Worm (Caenorhabditis elegans): Measurements from ENCODE around the gene mps-4.

The mps-4 gene

ce11 chrIII:8286824-8287223, 15.2 kb upstream of the mps-4 start:
- TF ChIP-seq T26A5.8 (tag; optimal IDR thresholded peaks at IDR 0.05): no peak
- TF ChIP-seq madf-8 (GFP tag; conservative IDR thresholded peaks at IDR 0.05): no peak
- TF ChIP-seq nfya-2 (GFP tag; IDR thresholded peaks at IDR 0.05): no peak
- no peak for TF ChIP-seq pha-4 (tag; optimal IDR thresholded peaks at IDR 0.05)
- TF ChIP-seq gei-17 (GFP tag; optimal IDR thresholded peaks at IDR 0.05): no peak
- no peak for TF ChIP-seq dpl-1 (GFP tag; optimal IDR thresholded peaks at IDR 0.05)
- no peak for TF ChIP-seq dox-1 (GFP tag; IDR thresholded peaks at IDR 0.05)
- TF ChIP-seq hmg-1.2 (GFP tag; IDR thresholded peaks at IDR 0.05): no peak
- TF ChIP-seq ceh-58 (GFP tag; IDR thresholded peaks at IDR 0.05): no peak
- no peak for TF ChIP-seq ceh-91 (GFP tag; IDR thresholded peaks at IDR 0.05)

ce11 chrIII:8286003-8286402, 14.4 kb upstream of the mps-4 start:
- TF ChIP-seq xnd-1 (tag; optimal IDR thresholded peaks at IDR 0.05): no peak
- TF ChIP-seq ceh-27 (GFP tag; optimal IDR thresholded peaks at IDR 0.05): peak; percentile 18

DNA sequence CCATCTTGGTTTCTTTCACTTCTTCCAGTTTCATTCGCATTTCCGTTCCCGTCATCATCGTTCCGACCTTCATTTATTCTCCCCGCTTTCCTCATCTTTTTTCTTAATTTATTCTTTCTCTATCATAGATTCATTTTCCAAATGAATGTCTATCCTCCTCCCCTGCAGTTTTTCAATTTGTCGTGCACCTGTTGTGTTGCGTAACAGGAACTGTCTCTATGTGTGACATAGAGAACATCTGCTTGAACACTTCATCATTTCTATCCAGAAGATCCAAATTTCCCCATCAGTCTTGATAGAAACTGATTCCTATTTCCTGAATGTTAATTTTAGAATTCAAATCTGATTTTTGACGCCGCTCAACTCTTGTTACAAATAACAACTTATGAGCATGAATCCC, 11.9 kb upstream of the mps-4 start:
- TF ChIP-seq F22D6.2 (tag; optimal IDR thresholded peaks at IDR 0.05) (no peak), hsf-1 (GFP tag; IDR thresholded peaks at IDR 0.05) (no peak), pbrm-1 (GFP tag; IDR thresholded peaks at IDR 0.05) (no peak), unc-130 (GFP tag; optimal IDR thresholded peaks at IDR 0.05) (no peak), F33H1.4 (GFP tag; IDR thresholded peaks at IDR 0.05) (no peak), atf-7 (tag; optimal IDR thresholded peaks at IDR 0.05) (no peak), athp-1 (tag; optimal IDR thresholded peaks at IDR 0.05) (no peak), bed-1 (GFP tag; IDR thresholded peaks at IDR 0.05) (no peak), lin-26 (GFP tag; IDR thresholded peaks at IDR 0.05) (no peak), ceh-100 (GFP tag; IDR thresholded peaks at IDR 0.05) (no peak), pha-4 (tag; optimal IDR thresholded peaks at IDR 0.05) (no peak), Y53F4B.3 (GFP tag; IDR thresholded peaks at IDR 0.05) (no peak)

DNA sequence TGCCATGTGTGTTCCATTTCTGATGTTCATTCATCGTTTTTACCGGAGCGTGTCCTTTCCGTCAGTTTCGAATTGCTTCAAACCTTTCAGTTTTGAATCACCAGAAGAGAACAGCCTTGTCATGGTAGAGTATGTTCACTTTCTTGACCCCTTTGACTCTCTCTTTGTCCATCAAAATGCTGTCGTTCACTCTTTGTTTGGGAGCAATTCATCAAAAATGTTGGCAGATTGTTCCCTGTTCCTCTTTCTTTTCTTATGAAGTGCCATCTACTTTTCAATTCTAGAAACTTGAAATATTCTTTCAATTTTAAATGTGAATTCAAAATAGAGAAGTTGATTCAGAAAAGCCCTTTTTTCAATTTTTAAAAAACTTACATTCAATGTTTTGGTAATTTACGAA, 9.7 kb upstream of the mps-4 start:
- no peak for TF ChIP-seq Y53G8AR.9 (GFP tag; conservative IDR thresholded peaks at IDR 0.05)

- TF ChIP-seq dox-1 (GFP tag; IDR thresholded peaks at IDR 0.05) (no peak), unc-130 (GFP tag; optimal IDR thresholded peaks at IDR 0.05) (no peak), nfya-1 (tag; optimal IDR thresholded peaks at IDR 0.05; ENCODE audit: borderline replicate concordance, insufficient read depth) (no peak), egrh-3 (GFP tag; IDR thresholded peaks at IDR 0.05) (no peak), egl-44 (GFP tag; IDR thresholded peaks at IDR 0.05) (no peak), F52B5.7 (tag; optimal IDR thresholded peaks at IDR 0.05) (no peak), him-1 (tag; optimal IDR thresholded peaks at IDR 0.05) (no peak), ceh-58 (GFP tag; IDR thresholded peaks at IDR 0.05) (no peak), attf-6 (GFP tag; IDR thresholded peaks at IDR 0.05) (no peak), tbx-9 (tag; optimal IDR thresholded peaks at IDR 0.05; ENCODE audit: borderline replicate concordance) (no peak)
Measured at ce11 chrIII:8280352-8280751, 8.8 kb upstream of the mps-4 start.

DNA sequence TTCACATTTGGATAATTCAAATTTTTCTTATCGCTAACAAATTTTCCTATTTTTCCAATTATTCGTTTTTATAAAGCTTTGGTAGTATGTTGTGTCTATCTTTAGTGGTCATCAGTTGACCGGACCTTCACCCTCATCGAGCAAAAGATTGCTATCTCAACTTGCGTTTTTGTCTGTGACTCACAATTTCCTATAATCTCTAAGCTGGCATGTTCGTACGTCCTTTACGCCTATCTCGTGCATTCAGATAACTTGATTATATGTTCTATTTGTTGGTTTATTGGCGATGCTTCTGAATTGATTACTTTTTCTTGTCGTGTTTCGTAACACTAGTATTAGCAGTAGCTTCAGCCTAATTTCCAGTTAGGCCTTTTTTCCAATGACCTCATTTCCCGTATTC, 8.0 kb upstream of the mps-4 start:
- TF ChIP-seq ceh-58 (GFP tag; IDR thresholded peaks at IDR 0.05) (no peak), ekl-4 (GFP tag; IDR thresholded peaks at IDR 0.05) (no peak), lsy-27 (tag; optimal IDR thresholded peaks at IDR 0.05; ENCODE audit: borderline replicate concordance, insufficient read depth) (no peak), cebp-2 (GFP tag; IDR thresholded peaks at IDR 0.05) (no peak), ceh-91 (GFP tag; IDR thresholded peaks at IDR 0.05) (no peak), hrde-1 (tag; optimal IDR thresholded peaks at IDR 0.05; ENCODE audit: borderline replicate concordance) (no peak), pbrm-1 (GFP tag; IDR thresholded peaks at IDR 0.05) (no peak), lin-40 (tag; optimal IDR thresholded peaks at IDR 0.05) (no peak)
